Fruit fly (Drosophila melanogaster) whole organism, embryonic: ENCODE data around the gene CG7231.

Source experiments
- ATbp ChIP-seq: fragments of 200-800 bp; sonication (Bioruptor generic); optimal IDR thresholded peaks from 2 replicates; lab custom pipeline; 2017; ENCODE audit warnings: missing biosample characterization, mild to moderate bottlenecking, missing genetic modification characterization, missing genetic modification reagents
- CG10462 ChIP-seq: fragments of 200-800 bp; sonication (Bioruptor generic); optimal IDR thresholded peaks from 2 replicates; lab custom pipeline; 2016; ENCODE audit warnings: missing biosample characterization, missing genetic modification characterization
- CG12155 ChIP-seq: fragments of 200-800 bp; sonication (Bioruptor generic); optimal IDR thresholded peaks from 3 replicates; lab custom pipeline; 2016; ENCODE audit warnings: missing biosample characterization, missing genetic modification characterization
- CG14441 ChIP-seq: fragments of 200-800 bp; sonication (Bioruptor generic); IDR thresholded peaks from 2 replicates; pipeline ENCODE4 v1.3.6; 2022; ENCODE audit warnings: missing biosample characterization, missing genetic modification characterization
- CG17186 ChIP-seq: fragments of 200-800 bp; sonication (Bioruptor generic); optimal IDR thresholded peaks from 3 replicates; lab custom pipeline; 2017; ENCODE audit warnings: missing biosample characterization, missing genetic modification reagents, missing genetic modification characterization
- CG17361 ChIP-seq: fragments of 200-800 bp; sonication (Bioruptor generic); IDR thresholded peaks from 3 replicates; pipeline ENCODE4 v1.3.6; 2022; ENCODE audit warnings: missing biosample characterization, missing genetic modification characterization
- CG2129 ChIP-seq: fragments of 200-800 bp; sonication (Bioruptor generic); IDR thresholded peaks from 2 replicates; pipeline ENCODE4 v1.3.6; 2022; ENCODE audit warnings: missing biosample characterization, missing genetic modification characterization; ENCODE audit not compliant: partially characterized antibody
- CG32767 ChIP-seq: fragments of 200-800 bp; sonication (Bioruptor generic); IDR thresholded peaks from 2 replicates; pipeline ENCODE4 v1.3.6; 2022; ENCODE audit warnings: missing biosample characterization, missing genetic modification characterization
- CG4424 ChIP-seq: fragments of 200-800 bp; sonication (Bioruptor generic); optimal IDR thresholded peaks from 3 replicates; lab custom pipeline; 2016; ENCODE audit warnings: missing biosample characterization, missing genetic modification characterization
- CG4820 ChIP-seq: fragments of 200-800 bp; sonication (Bioruptor generic); optimal IDR thresholded peaks from 3 replicates; lab custom pipeline; 2016; ENCODE audit warnings: missing biosample characterization, missing genetic modification characterization
- CG5953 ChIP-seq: fragments of 200-800 bp; sonication (Bioruptor generic); IDR thresholded peaks from 2 replicates; pipeline ENCODE4 v1.3.6; 2022; ENCODE audit warnings: missing biosample characterization, missing genetic modification characterization
- CG6689 ChIP-seq: fragments of 200-800 bp; sonication (Bioruptor generic); IDR thresholded peaks from 2 replicates; pipeline ENCODE4 v1.3.6; 2022; ENCODE audit warnings: missing biosample characterization, missing genetic modification characterization
- CG7839 ChIP-seq: fragments of 200-800 bp; sonication (Bioruptor generic); optimal IDR thresholded peaks from 3 replicates; lab custom pipeline; 2018; ENCODE audit warnings: missing biosample characterization, mild to moderate bottlenecking, missing genetic modification characterization, moderate library complexity
- CG8924 ChIP-seq: fragments of 200-800 bp; optimal IDR thresholded peaks from 3 replicates; lab custom pipeline; 2019; ENCODE audit warnings: missing biosample characterization, mild to moderate bottlenecking, missing genetic modification characterization, moderate library complexity
- CG9437 ChIP-seq: fragments of 200-800 bp; sonication (Bioruptor generic); optimal IDR thresholded peaks from 2 replicates; lab custom pipeline; 2018; ENCODE audit warnings: missing biosample characterization, mild to moderate bottlenecking, missing genetic modification characterization
- Dfd ChIP-seq, 2 experiments: fragments of >200 bp; optimal IDR thresholded peaks; 2 replicates each; lab custom pipeline; 2017; ENCODE audit warnings: missing biosample characterization in 2 of 2, missing genetic modification characterization in 2 of 2
- Dip2 ChIP-seq: fragments of 200-800 bp; sonication (Bioruptor generic); IDR thresholded peaks from 2 replicates; pipeline ENCODE4 v1.3.6; 2022; ENCODE audit warnings: missing biosample characterization, missing genetic modification characterization
- Dip3 ChIP-seq: fragments of 200-800 bp; sonication (Bioruptor generic); optimal IDR thresholded peaks from 3 replicates; lab custom pipeline; 2016; ENCODE audit warnings: missing biosample characterization, missing genetic modification characterization
- H15 ChIP-seq: fragments of 200-800 bp; sonication (Bioruptor generic); IDR thresholded peaks from 3 replicates; pipeline ENCODE4 v1.3.6; 2022; ENCODE audit warnings: missing biosample characterization, missing genetic modification characterization
- HLH3B ChIP-seq: fragments of 200-800 bp; sonication (Bioruptor generic); IDR thresholded peaks from 2 replicates; pipeline ENCODE4 v1.3.6; 2022; ENCODE audit warnings: missing biosample characterization, missing genetic modification characterization
- Mad ChIP-seq: fragments of 200-800 bp; sonication (Bioruptor generic); optimal IDR thresholded peaks from 2 replicates; lab custom pipeline; 2016; ENCODE audit warnings: missing biosample characterization, missing genetic modification characterization
- NC2α ChIP-seq: fragments of 200-800 bp; sonication (Bioruptor generic); optimal IDR thresholded peaks from 2 replicates; lab custom pipeline; 2016; ENCODE audit warnings: missing biosample characterization, missing genetic modification characterization
- Nf-YC ChIP-seq: fragments of 200-800 bp; optimal IDR thresholded peaks from 3 replicates; lab custom pipeline; 2019; ENCODE audit warnings: missing biosample characterization, mild to moderate bottlenecking, missing genetic modification characterization, moderate library complexity
- Opbp ChIP-seq: fragments of 200-800 bp; sonication (Bioruptor generic); IDR thresholded peaks from 3 replicates; pipeline ENCODE4 v1.3.6; 2022; ENCODE audit warnings: missing biosample characterization, missing genetic modification characterization; ENCODE audit not compliant: partially characterized antibody
- Pdp1 ChIP-seq, 2 experiments: fragments of 200-800 bp; sonication (Bioruptor generic); optimal IDR thresholded peaks; 3 replicates each; lab custom pipeline; 2016; ENCODE audit warnings: missing biosample characterization in 2 of 2, missing genetic modification characterization in 2 of 2, mild to moderate bottlenecking in 1 of 2, moderate library complexity in 1 of 2
- Side ChIP-seq: fragments of 200-800 bp; sonication (Bioruptor generic); optimal IDR thresholded peaks from 2 replicates; lab custom pipeline; 2016; ENCODE audit warnings: missing biosample characterization, missing genetic modification characterization
- ab ChIP-seq: fragments of 200-800 bp; sonication (Bioruptor generic); optimal IDR thresholded peaks from 2 replicates; lab custom pipeline; 2016; ENCODE audit warnings: missing biosample characterization, missing genetic modification characterization
- ap ChIP-seq: fragments of 200-800 bp; sonication (Bioruptor generic); IDR thresholded peaks from 2 replicates; pipeline ENCODE4 v1.3.6; 2022; ENCODE audit warnings: missing biosample characterization, missing genetic modification characterization
- bowl ChIP-seq: fragments of 200-800 bp; sonication (Bioruptor generic); IDR thresholded peaks from 2 replicates; pipeline ENCODE4 v1.3.6; 2022; ENCODE audit warnings: missing biosample characterization, missing genetic modification characterization
- btn ChIP-seq: fragments of 200-800 bp; sonication (Bioruptor generic); optimal IDR thresholded peaks from 2 replicates; lab custom pipeline; 2016; ENCODE audit warnings: missing biosample characterization, missing genetic modification characterization
- chif ChIP-seq, 2 experiments: fragments of 200-800 bp; sonication (Bioruptor generic); optimal IDR thresholded peaks; 3 replicates each; lab custom pipeline; 2016; ENCODE audit warnings: missing biosample characterization in 2 of 2, missing genetic modification characterization in 2 of 2
- croc ChIP-seq: fragments of 200-800 bp; sonication (Bioruptor generic); conservative IDR thresholded peaks from 3 replicates; pipeline ENCODE4 v1.3.6; 2022; ENCODE audit warnings: missing biosample characterization, missing genetic modification characterization
- dati ChIP-seq: fragments of 200-800 bp; sonication (Bioruptor generic); IDR thresholded peaks from 2 replicates; pipeline ENCODE4 v1.3.6; 2022; ENCODE audit warnings: missing biosample characterization, missing genetic modification characterization
- dysf ChIP-seq: fragments of 200-800 bp; sonication (Bioruptor generic); IDR thresholded peaks from 3 replicates; pipeline ENCODE4 v1.3.6; 2022; ENCODE audit warnings: missing biosample characterization, missing genetic modification characterization
- eyg ChIP-seq: fragments of 200-800 bp; sonication (Bioruptor generic); optimal IDR thresholded peaks from 3 replicates; lab custom pipeline; 2016; ENCODE audit warnings: missing biosample characterization, missing genetic modification characterization
- lola ChIP-seq, 3 experiments: fragments of >200 bp in 2 of 3; fragments of 200-800 bp in 1 of 3; sonication (Bioruptor generic) in 1 of 3; optimal IDR thresholded peaks; 2 replicates each; lab custom pipeline; 2017 to 2019; ENCODE audit warnings: missing biosample characterization in 3 of 3, missing genetic modification characterization in 3 of 3, mild to moderate bottlenecking in 1 of 3, moderate library complexity in 1 of 3
- nmo ChIP-seq: fragments of 200-800 bp; sonication (Bioruptor generic); optimal IDR thresholded peaks from 2 replicates; lab custom pipeline; 2018; ENCODE audit warnings: missing biosample characterization, mild to moderate bottlenecking, missing genetic modification characterization, moderate library complexity
- otp ChIP-seq: fragments of 200-800 bp; sonication (Bioruptor generic); IDR thresholded peaks from 3 replicates; pipeline ENCODE4, ENCODE4 v1.3.6; 2022; ENCODE audit warnings: missing biosample characterization, missing genetic modification characterization
- p53 ChIP-seq: fragments of 200-800 bp; sonication (Bioruptor generic); optimal IDR thresholded peaks from 2 replicates; lab custom pipeline; 2016; ENCODE audit warnings: missing biosample characterization, missing genetic modification characterization
- psq ChIP-seq: fragments of 200-800 bp; sonication (Bioruptor generic); optimal IDR thresholded peaks from 2 replicates; lab custom pipeline; 2017; ENCODE audit warnings: missing biosample characterization, missing genetic modification characterization
- repo ChIP-seq: fragments of 200-800 bp; sonication (Bioruptor generic); optimal IDR thresholded peaks from 2 replicates; lab custom pipeline; 2016; ENCODE audit warnings: missing biosample characterization, missing genetic modification characterization
- sens-2 ChIP-seq: fragments of 200-800 bp; sonication (Bioruptor generic); IDR thresholded peaks from 2 replicates; pipeline ENCODE4 v1.3.6; 2022; ENCODE audit warnings: missing biosample characterization, missing genetic modification characterization
- slou ChIP-seq: fragments of 200-800 bp; sonication (Bioruptor generic); optimal IDR thresholded peaks from 3 replicates; lab custom pipeline; 2016; ENCODE audit warnings: missing biosample characterization, missing genetic modification characterization
- sna ChIP-seq: fragments of 200-800 bp; sonication (Bioruptor generic); IDR thresholded peaks from 2 replicates; pipeline ENCODE4 v1.3.6; 2022; ENCODE audit warnings: missing biosample characterization, missing genetic modification characterization; ENCODE audit not compliant: partially characterized antibody
- so ChIP-seq: fragments of 200-800 bp; sonication (Bioruptor generic); IDR thresholded peaks from 3 replicates; pipeline ENCODE4 v1.3.6; 2022; ENCODE audit warnings: missing biosample characterization, missing genetic modification characterization
- sqz ChIP-seq: fragments of 200-800 bp; sonication (Bioruptor generic); optimal IDR thresholded peaks from 3 replicates; lab custom pipeline; 2018; ENCODE audit warnings: missing biosample characterization, mild to moderate bottlenecking, missing genetic modification characterization
- stwl ChIP-seq: fragments of 200-800 bp; sonication (Bioruptor generic); optimal IDR thresholded peaks from 3 replicates; lab custom pipeline; 2018; ENCODE audit warnings: missing biosample characterization, mild to moderate bottlenecking, missing genetic modification characterization, moderate library complexity
- tap ChIP-seq: fragments of 200-800 bp; optimal IDR thresholded peaks from 3 replicates; lab custom pipeline; 2019; ENCODE audit warnings: missing biosample characterization, mild to moderate bottlenecking, missing genetic modification characterization, moderate library complexity
- yki ChIP-seq: fragments of >200 bp; optimal IDR thresholded peaks from 3 replicates; lab custom pipeline; 2018

The CG7231 gene

DNA sequence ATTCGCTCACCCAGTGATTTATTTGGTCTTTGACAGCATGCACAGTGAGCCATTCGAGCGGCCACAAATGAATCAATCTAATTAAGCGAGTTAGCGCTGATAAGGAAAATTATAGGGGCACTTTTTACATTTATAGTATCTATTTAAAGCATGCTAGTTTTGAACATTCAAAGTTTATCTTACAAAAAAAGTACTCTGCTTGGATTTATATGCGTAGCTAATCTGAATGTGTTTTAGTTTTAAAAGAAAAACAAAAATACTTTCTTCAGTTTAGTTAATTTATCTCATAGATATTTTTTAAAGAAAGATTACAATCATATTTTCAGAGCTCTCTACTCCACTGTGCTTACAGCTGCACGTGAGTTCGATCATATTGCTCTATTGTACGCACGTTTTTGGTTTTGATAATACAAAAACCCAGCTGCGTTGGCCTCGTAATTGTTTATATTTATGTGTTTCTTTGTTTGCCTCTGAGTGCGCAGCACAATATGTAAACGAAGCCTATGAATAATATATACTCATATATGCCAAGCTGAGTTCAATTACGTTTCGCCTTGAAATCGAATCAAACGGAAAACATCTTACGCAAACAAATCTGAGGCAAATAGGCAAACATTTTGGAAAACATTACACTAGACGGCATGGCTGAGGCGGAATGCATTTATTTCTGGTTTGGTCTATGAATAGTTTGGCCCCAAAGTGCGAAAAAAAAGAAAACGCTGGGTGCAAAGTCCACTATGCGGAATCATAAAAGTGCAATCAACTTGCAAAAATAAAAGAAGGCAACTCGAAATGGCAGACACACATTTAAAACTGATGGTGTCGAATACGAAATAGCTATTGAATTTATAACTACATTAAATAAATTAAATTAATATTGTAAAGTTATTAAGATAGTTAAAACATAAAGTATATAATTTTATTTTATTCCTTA is 18.2 kb downstream of the CG7231 start (continued):
- TF ChIP-seq dati (GFP tag; lab: Robert Waterston, UW), result peak; percentile 45; the same call in 1 of the 2 replicates
- peak; percentile 93 for TF ChIP-seq dysf (GFP tag; lab: Robert Waterston, UW)
- peak; percentile 77 for TF ChIP-seq ATbp (GFP tag; lab: Kevin White, UChicago)
- TF ChIP-seq eyg (GFP tag; lab: Kevin White, UChicago), result peak; percentile 63
- TF ChIP-seq CG9437 (GFP tag; lab: Kevin White, UChicago), result peak; percentile 91
- no peak for TF ChIP-seq CG17186 (GFP tag; lab: Kevin White, UChicago)
- peak; percentile 84 for TF ChIP-seq CG32767 (GFP tag; lab: Robert Waterston, UW)
- TF ChIP-seq Pdp1 (GFP tag; optimal IDR thresholded peaks at IDR 0.05; lab: Kevin White, UChicago), result peak; percentile 73 to 80
- peak; percentile 72 for TF ChIP-seq tap (tag; lab: Kevin White, UChicago)
- peak; percentile 50 for TF ChIP-seq btn (GFP tag; lab: Kevin White, UChicago)
- peak; percentile 66 for TF ChIP-seq Dip3 (GFP tag; lab: Kevin White, UChicago)
- TF ChIP-seq sens-2 (GFP tag; lab: Robert Waterston, UW), result peak; percentile 59
- peak; percentile 95 for TF ChIP-seq CG17361 (GFP tag; lab: Robert Waterston, UW)
- peak; percentile 68 for TF ChIP-seq CG5953 (GFP tag; lab: Robert Waterston, UW)
- TF ChIP-seq CG2129 (GFP tag; lab: Robert Waterston, UW), result no peak
- peak; percentile 74; the same call in 2 of the 3 replicates for TF ChIP-seq otp (GFP tag; lab: Robert Waterston, UW)
- peak; percentile 77 for TF ChIP-seq H15 (GFP tag; lab: Robert Waterston, UW)
- peak; percentile 83 for TF ChIP-seq sqz (GFP tag; lab: Kevin White, UChicago)
- peak; percentile 79 for TF ChIP-seq CG14441 (GFP tag; lab: Robert Waterston, UW)
- TF ChIP-seq sna, result no peak
- peak; percentile 73 for TF ChIP-seq croc (GFP tag; lab: Robert Waterston, UW)
- peak; percentile 69 for TF ChIP-seq ap (GFP tag; lab: Robert Waterston, UW)
- TF ChIP-seq stwl, result no peak
- TF ChIP-seq NC2α, result peak; percentile 54
- peak; percentile 84; the same call in 1 of the 3 replicates for TF ChIP-seq so (GFP tag; lab: Robert Waterston, UW)
- peak; percentile 82 for TF ChIP-seq CG10462 (GFP tag; lab: Kevin White, UChicago)
- TF ChIP-seq HLH3B (GFP tag; lab: Robert Waterston, UW), result peak; percentile 71
- TF ChIP-seq psq (GFP tag; lab: Kevin White, UChicago), result peak; percentile 52
- peak; percentile 80 for TF ChIP-seq CG4820 (GFP tag; lab: Kevin White, UChicago)
- peak; percentile 56 for TF ChIP-seq Mad (GFP tag; lab: Kevin White, UChicago)
- no peak for TF ChIP-seq Dfd (GFP tag; optimal IDR thresholded peaks at IDR 0.05; lab: Kevin White, UChicago)
- peak; percentile 35 for TF ChIP-seq ab (GFP tag; lab: Kevin White, UChicago)
- TF ChIP-seq CG4424, result peak; percentile 93
- TF ChIP-seq CG12155 (GFP tag; lab: Kevin White, UChicago), result peak; percentile 71
- TF ChIP-seq nmo, result peak; percentile 94
- peak; percentile 69 for TF ChIP-seq repo
- TF ChIP-seq bowl (GFP tag; lab: Robert Waterston, UW), result no peak
- peak; percentile 83 to 84 for TF ChIP-seq chif (GFP tag; optimal IDR thresholded peaks at IDR 0.05; lab: Kevin White, UChicago)
- TF ChIP-seq p53 (GFP tag; lab: Kevin White, UChicago), result peak; percentile 24
- TF ChIP-seq yki (lab: Kevin White, UChicago), result no peak
- peak; percentile 92 for TF ChIP-seq CG7839 (tag; lab: Kevin White, UChicago)
- TF ChIP-seq lola (GFP tag; optimal IDR thresholded peaks at IDR 0.05; lab: Kevin White, UChicago), result peak in 1 of 3 experiments; percentile 91
- peak; percentile 85 for TF ChIP-seq Nf-YC (tag; lab: Kevin White, UChicago)
- TF ChIP-seq slou, result peak; percentile 76
- TF ChIP-seq CG6689, result peak; percentile 85
- peak; percentile 27; the same call in 1 of the 2 replicates for TF ChIP-seq Dip2 (GFP tag; lab: Robert Waterston, UW)
- no peak for TF ChIP-seq Opbp (GFP tag; lab: Robert Waterston, UW)
- peak; percentile 93 for TF ChIP-seq CG8924
- peak; percentile 82 for TF ChIP-seq Side (GFP tag; lab: Kevin White, UChicago)
